Worm (Caenorhabditis elegans) whole organism, L4 larva: Measurements from ENCODE around the gene C50F4.10.

Experiments
- F26F4.8 ChIP-seq: fragments of 200-800 bp; sonication (Bioruptor generic); conservative IDR thresholded peaks from 2 replicates; pipeline ENCODE4 v1.3.6; 2022; ENCODE audit warnings: missing genetic modification characterization, missing compliant biosample characterization
- F37D6.2 ChIP-seq: sonication (generic microtip); optimal IDR thresholded peaks from 2 replicates; lab custom pipeline; 2016; ENCODE audit warnings: mild to moderate bottlenecking, missing genetic modification characterization, missing compliant biosample characterization
- T26A8.4 ChIP-seq: fragments of 200-800 bp; sonication (Bioruptor generic); IDR thresholded peaks from 2 replicates; pipeline ENCODE4 v1.3.6; 2022; ENCODE audit warnings: missing genetic modification characterization, missing compliant biosample characterization
- Y5F2A.4 ChIP-seq: fragments of 200-800 bp; sonication (Bioruptor generic); optimal IDR thresholded peaks from 2 replicates; lab custom pipeline; 2018; ENCODE audit warnings: mild to moderate bottlenecking, missing genetic modification characterization, missing compliant biosample characterization
- Y75B8A.6 ChIP-seq: fragments of 200-800 bp; sonication (Bioruptor generic); IDR thresholded peaks from 2 replicates; pipeline ENCODE4 v1.3.6; 2022; ENCODE audit warnings: missing genetic modification reagents, missing genetic modification characterization, missing compliant biosample characterization
- ZK337.2 ChIP-seq: fragments of 200-800 bp; sonication (Bioruptor generic); IDR thresholded peaks from 2 replicates; pipeline ENCODE4 v1.3.6; 2022; ENCODE audit warnings: missing genetic modification reagents, missing genetic modification characterization, missing compliant biosample characterization
- ZK546.5 ChIP-seq, 2 experiments: sonication (generic microtip); optimal IDR thresholded peaks; 2 replicates each; lab custom pipeline; 2017; ENCODE audit warnings: missing biosample characterization in 2 of 2, missing genetic modification characterization in 2 of 2
- aly-2 ChIP-seq: sonication (generic microtip); optimal IDR thresholded peaks from 2 replicates; lab custom pipeline; 2018; ENCODE audit warnings: missing biosample characterization, missing genetic modification characterization
- ceh-20 ChIP-seq: fragments of 200-800 bp; sonication (Bioruptor generic); IDR thresholded peaks from 2 replicates; pipeline ENCODE4 v1.3.6; 2022; ENCODE audit warnings: missing genetic modification reagents, missing genetic modification characterization, missing compliant biosample characterization
- ceh-82 ChIP-seq: sonication (generic microtip); optimal IDR thresholded peaks from 2 replicates; lab custom pipeline; 2017; ENCODE audit warnings: missing biosample characterization, missing genetic modification characterization
- ces-1 ChIP-seq: fragments of 150-350 bp; sonication (generic microtip); optimal IDR thresholded peaks from 4 replicates; lab custom pipeline; 2014; ENCODE audit warnings: missing biosample characterization, missing genetic modification reagents, missing genetic modification characterization
- ctbp-1 ChIP-seq: fragments of 200-800 bp; sonication (Bioruptor generic); IDR thresholded peaks from 2 replicates; pipeline ENCODE4 v1.3.6; 2022; ENCODE audit warnings: missing genetic modification reagents, missing genetic modification characterization, missing compliant biosample characterization
- daf-16 ChIP-seq, 3 experiments: sonication (generic microtip); optimal IDR thresholded peaks; 2 replicates each; lab custom pipeline; 2016 to 2017; ENCODE audit warnings: missing genetic modification characterization in 3 of 3, missing genetic modification reagents in 3 of 3, mild to moderate bottlenecking in 2 of 3, missing compliant biosample characterization in 2 of 3, missing biosample characterization in 1 of 3, moderate library complexity in 1 of 3
- daf-8 ChIP-seq: fragments of 200-800 bp; sonication (Bioruptor generic); IDR thresholded peaks from 2 replicates; pipeline ENCODE4 v1.3.6; 2022; ENCODE audit warnings: missing genetic modification characterization, missing compliant biosample characterization
- dmd-6 ChIP-seq: fragments of 200-800 bp; sonication (Bioruptor generic); IDR thresholded peaks from 2 replicates; pipeline ENCODE4 v1.3.6; 2022; ENCODE audit warnings: missing genetic modification reagents, missing genetic modification characterization, missing compliant biosample characterization
- dmd-8 ChIP-seq: fragments of 200-800 bp; sonication (Bioruptor generic); IDR thresholded peaks from 2 replicates; pipeline ENCODE4 v1.3.6; 2022; ENCODE audit warnings: missing genetic modification characterization, missing compliant biosample characterization
- dmd-9 ChIP-seq: fragments of 200-800 bp; sonication (Bioruptor generic); IDR thresholded peaks from 2 replicates; pipeline ENCODE4 v1.3.6; 2022; ENCODE audit warnings: missing genetic modification reagents, missing genetic modification characterization, missing compliant biosample characterization
- dpl-1 ChIP-seq: fragments of 150-350 bp; optimal IDR thresholded peaks from 2 replicates; lab custom pipeline; 2014; ENCODE audit warnings: missing biosample characterization, missing genetic modification reagents, missing genetic modification characterization
- duxl-1 ChIP-seq: sonication (generic microtip); optimal IDR thresholded peaks from 2 replicates; lab custom pipeline; 2016; ENCODE audit warnings: mild to moderate bottlenecking, missing genetic modification characterization, moderate library complexity, missing compliant biosample characterization; ENCODE audit not compliant: poor library complexity
- dve-1 ChIP-seq: sonication (generic microtip); optimal IDR thresholded peaks from 2 replicates; lab custom pipeline; 2017; ENCODE audit warnings: antibody characterized with exemption, mild to moderate bottlenecking, missing genetic modification characterization, missing compliant biosample characterization; ENCODE audit not compliant: insufficient read depth
- egl-43 ChIP-seq: fragments of 200-800 bp; sonication (Bioruptor generic); IDR thresholded peaks from 2 replicates; pipeline ENCODE4 v1.3.6; 2022; ENCODE audit warnings: missing genetic modification reagents, missing genetic modification characterization, missing compliant biosample characterization
- fkh-10 ChIP-seq: fragments of 150-350 bp; optimal IDR thresholded peaks from 2 replicates; lab custom pipeline; 2014; ENCODE audit warnings: missing biosample characterization, missing genetic modification reagents, missing genetic modification characterization
- fos-1 ChIP-seq: fragments of 150-350 bp; optimal IDR thresholded peaks from 2 replicates; lab custom pipeline; 2014; ENCODE audit warnings: missing biosample characterization, missing genetic modification characterization
- gei-8 ChIP-seq: fragments of 200-800 bp; sonication (Bioruptor generic); optimal IDR thresholded peaks from 2 replicates; lab custom pipeline; 2018; ENCODE audit warnings: mild to moderate bottlenecking, missing genetic modification characterization, missing compliant biosample characterization
- hlh-11 ChIP-seq: fragments of 200-800 bp; sonication (Bioruptor generic); optimal IDR thresholded peaks from 2 replicates; lab custom pipeline; 2018; ENCODE audit warnings: mild to moderate bottlenecking, missing genetic modification characterization, missing compliant biosample characterization
- lim-7 ChIP-seq: fragments of 200-800 bp; sonication (Bioruptor generic); IDR thresholded peaks from 2 replicates; pipeline ENCODE4 v1.3.6; 2022; ENCODE audit warnings: missing genetic modification characterization, missing compliant biosample characterization
- lin-15B ChIP-seq: fragments of 150-350 bp; sonication (generic microtip); optimal IDR thresholded peaks from 3 replicates; lab custom pipeline; 2014; ENCODE audit warnings: missing biosample characterization, missing genetic modification characterization
- lin-29 ChIP-seq: fragments of 200-800 bp; sonication (Bioruptor generic); IDR thresholded peaks from 2 replicates; pipeline ENCODE4 v1.3.6; 2022; ENCODE audit warnings: missing genetic modification reagents, missing genetic modification characterization, missing compliant biosample characterization
- lsy-2 ChIP-seq, 2 experiments: fragments of 150-350 bp in 1 of 2; sonication (generic microtip) in 1 of 2; optimal IDR thresholded peaks; 2 replicates each; lab custom pipeline; 2014 to 2017; ENCODE audit warnings: missing biosample characterization in 2 of 2, missing genetic modification characterization in 2 of 2
- madf-9 ChIP-seq: fragments of 200-800 bp; sonication (Bioruptor generic); conservative IDR thresholded peaks from 2 replicates; pipeline ENCODE4 v1.3.6; 2022; ENCODE audit warnings: missing genetic modification reagents, missing genetic modification characterization, missing compliant biosample characterization
- mdl-1 ChIP-seq, 2 experiments: fragments of 150-350 bp in 1 of 2; sonication (generic microtip) in 1 of 2; optimal IDR thresholded peaks; 2 replicates each; lab custom pipeline; 2014 to 2017; ENCODE audit warnings: missing biosample characterization in 2 of 2, missing genetic modification characterization in 2 of 2
- mep-1 ChIP-seq: fragments of 150-350 bp; sonication (generic microtip); optimal IDR thresholded peaks from 3 replicates; lab custom pipeline; 2014; ENCODE audit warnings: missing biosample characterization, missing genetic modification characterization
- mes-2 ChIP-seq: sonication (generic microtip); optimal IDR thresholded peaks from 2 replicates; lab custom pipeline; 2016; ENCODE audit warnings: missing genotype, mild to moderate bottlenecking, missing genetic modification characterization, missing compliant biosample characterization; ENCODE audit not compliant: poor library complexity, severe bottlenecking
- nhr-10 ChIP-seq: fragments of 150-350 bp; optimal IDR thresholded peaks from 2 replicates; lab custom pipeline; 2014; ENCODE audit warnings: missing biosample characterization, missing genetic modification characterization
- nhr-102 ChIP-seq: sonication (generic microtip); optimal IDR thresholded peaks from 2 replicates; lab custom pipeline; 2016; ENCODE audit warnings: mild to moderate bottlenecking, missing genetic modification characterization, moderate library complexity, missing compliant biosample characterization
- nhr-11 ChIP-seq: fragments of 150-350 bp; optimal IDR thresholded peaks from 2 replicates; lab custom pipeline; 2014; ENCODE audit warnings: missing biosample characterization, missing genetic modification characterization
- nhr-111 ChIP-seq: fragments of 200-800 bp; sonication (Bioruptor generic); optimal IDR thresholded peaks from 2 replicates; lab custom pipeline; 2018; ENCODE audit warnings: mild to moderate bottlenecking, missing genetic modification characterization, missing compliant biosample characterization
- nhr-28 ChIP-seq: fragments of 150-350 bp; optimal IDR thresholded peaks from 2 replicates; lab custom pipeline; 2014; ENCODE audit warnings: missing biosample characterization, missing genetic modification characterization
- nhr-76 ChIP-seq: fragments of 150-350 bp; optimal IDR thresholded peaks from 2 replicates; lab custom pipeline; 2014; ENCODE audit warnings: missing biosample characterization, missing genetic modification characterization
- rbr-2 ChIP-seq: sonication (generic microtip); optimal IDR thresholded peaks from 2 replicates; lab custom pipeline; 2016; ENCODE audit warnings: missing genotype, missing genetic modification characterization, missing compliant biosample characterization
- saeg-2 ChIP-seq: fragments of 200-800 bp; sonication (Bioruptor generic); IDR thresholded peaks from 2 replicates; pipeline ENCODE4 v1.3.6; 2022; ENCODE audit warnings: missing genetic modification reagents, missing genetic modification characterization, missing compliant biosample characterization
- sdz-12 ChIP-seq: fragments of 200-800 bp; sonication (Bioruptor generic); optimal IDR thresholded peaks from 2 replicates; lab custom pipeline; 2018; ENCODE audit warnings: mild to moderate bottlenecking, missing genetic modification characterization, missing compliant biosample characterization
- skn-1 ChIP-seq: fragments of 150-350 bp; optimal IDR thresholded peaks from 2 replicates; lab custom pipeline; 2014; ENCODE audit warnings: missing biosample characterization, missing genetic modification characterization
- snpc-1.2 ChIP-seq: fragments of 200-800 bp; sonication (Bioruptor generic); IDR thresholded peaks from 2 replicates; pipeline ENCODE4 v1.3.6; 2022; ENCODE audit warnings: missing genetic modification reagents, missing genetic modification characterization, missing compliant biosample characterization
- snpc-4 ChIP-seq: fragments of 150-350 bp; optimal IDR thresholded peaks from 2 replicates; lab custom pipeline; 2014; ENCODE audit warnings: missing biosample characterization, missing genetic modification characterization
- unc-130 ChIP-seq: sonication (generic microtip); optimal IDR thresholded peaks from 2 replicates; lab custom pipeline; 2016; ENCODE audit warnings: missing genetic modification reagents, missing genetic modification characterization, missing compliant biosample characterization
- vab-7 ChIP-seq: fragments of 200-800 bp; sonication (Bioruptor generic); IDR thresholded peaks from 2 replicates; pipeline ENCODE4 v1.3.6; 2022; ENCODE audit warnings: missing genetic modification reagents, missing genetic modification characterization, missing compliant biosample characterization
- zfp-3 ChIP-seq: fragments of 200-800 bp; sonication (Bioruptor generic); conservative IDR thresholded peaks from 2 replicates; pipeline ENCODE4 v1.3.6; 2022; ENCODE audit warnings: missing genetic modification reagents, missing genetic modification characterization, missing compliant biosample characterization
- zip-2 ChIP-seq: fragments of 150-350 bp; optimal IDR thresholded peaks from 2 replicates; lab custom pipeline; 2014; ENCODE audit warnings: missing biosample characterization, missing genetic modification characterization

C50F4.10 gene

DNA sequence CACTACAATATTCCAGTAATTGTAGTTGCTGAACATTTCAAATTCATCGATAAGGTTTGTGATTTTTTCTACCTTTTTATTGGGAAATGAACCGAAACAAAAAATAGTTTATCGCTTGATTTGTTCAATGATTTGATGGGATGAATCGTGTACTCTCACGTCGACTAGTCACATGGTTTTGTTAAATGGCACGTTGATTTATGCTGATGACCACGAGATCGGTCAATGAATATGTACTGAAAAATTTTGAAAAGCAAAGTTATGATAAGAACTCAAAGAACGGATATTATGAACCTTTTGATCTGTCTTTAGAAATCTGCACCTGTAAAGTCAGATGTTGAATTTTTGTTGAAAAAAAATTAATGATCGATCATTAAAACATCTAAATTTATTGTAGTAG is 15.1 kb downstream of the C50F4.10 start (continued):
- TF ChIP-seq zfp-3 (GFP tag; lab: Robert Waterston, UW): no peak
- TF ChIP-seq nhr-102 (tag; lab: Kevin White, UChicago): no peak
- TF ChIP-seq dmd-9 (GFP tag; lab: Robert Waterston, UW): no peak
- TF ChIP-seq hlh-11 (tag; lab: Kevin White, UChicago): peak; percentile 64
- TF ChIP-seq mes-2 (tag; lab: Kevin White, UChicago): no peak
- no peak for TF ChIP-seq lin-15B
- peak; percentile 84 for TF ChIP-seq dmd-6 (GFP tag; lab: Robert Waterston, UW)
- TF ChIP-seq lsy-2 (tag; optimal IDR thresholded peaks at IDR 0.05; lab: Kevin White, UChicago): peak in 1 of 2 experiments; percentile 52
- no peak for TF ChIP-seq skn-1
- no peak for TF ChIP-seq F37D6.2 (tag; lab: Kevin White, UChicago)
- TF ChIP-seq vab-7: no peak
- TF ChIP-seq snpc-4 (tag; lab: Kevin White, UChicago): no peak
- peak; percentile 97 for TF ChIP-seq nhr-28
- peak; percentile 42 for TF ChIP-seq mep-1
- TF ChIP-seq nhr-76 (tag; lab: Kevin White, UChicago): peak; percentile 12
- TF ChIP-seq mdl-1 (tag; optimal IDR thresholded peaks at IDR 0.05; lab: Kevin White, UChicago): peak in 1 of 2 experiments; percentile 65
- TF ChIP-seq ceh-20 (GFP tag; lab: Robert Waterston, UW): peak; percentile 69; the same call in 1 of the 2 replicates
- TF ChIP-seq ZK546.5 (tag; optimal IDR thresholded peaks at IDR 0.05; lab: Kevin White, UChicago): no peak
- TF ChIP-seq duxl-1 (tag; lab: Kevin White, UChicago): no peak

ce11 chrV:9513590-9513989 is 17.8 kb downstream of the C50F4.10 start, which contains the start of gene eif-2Bdelta:
TSS of gene eif-2Bdelta (plus strand) at chrV:9513824.
- TF ChIP-seq zip-2 (tag; lab: Kevin White, UChicago) (no peak), sdz-12 (GFP tag; lab: Kevin White, UChicago) (no peak), unc-130 (GFP tag; lab: Kevin White, UChicago) (no peak), ZK546.5 (tag; optimal IDR thresholded peaks at IDR 0.05; lab: Kevin White, UChicago) (no peak), nhr-28 (no peak), Y5F2A.4 (no peak), nhr-11 (tag; lab: Kevin White, UChicago) (no peak), ZK337.2 (no peak), snpc-1.2 (GFP tag; lab: Robert Waterston, UW) (no peak), dve-1 (tag; lab: Kevin White, UChicago) (peak; percentile 47), nhr-111 (GFP tag; lab: Kevin White, UChicago) (no peak), gei-8 (GFP tag; lab: Kevin White, UChicago) (no peak), ces-1 (no peak), mep-1 (peak; percentile 36), rbr-2 (tag; lab: Kevin White, UChicago) (peak; percentile 45), fos-1 (tag; lab: Kevin White, UChicago) (no peak), dpl-1 (GFP tag; lab: Kevin White, UChicago) (peak; percentile 69), madf-9 (GFP tag; lab: Robert Waterston, UW) (no peak), mes-2 (tag; lab: Kevin White, UChicago) (peak; percentile 60), lim-7 (GFP tag; lab: Robert Waterston, UW) (no peak), F26F4.8 (GFP tag; lab: Robert Waterston, UW) (no peak), aly-2 (no peak), zfp-3 (GFP tag; lab: Robert Waterston, UW) (no peak), lin-29 (GFP tag; lab: Robert Waterston, UW) (no peak), duxl-1 (tag; lab: Kevin White, UChicago) (peak; percentile 7), lin-15B (no peak), ceh-82 (tag; lab: Kevin White, UChicago) (no peak), daf-16 (GFP tag; optimal IDR thresholded peaks at IDR 0.05; lab: Kevin White, UChicago) (no peak), daf-16 (tag; optimal IDR thresholded peaks at IDR 0.05; lab: Kevin White, UChicago) (peak; percentile 46), snpc-4 (tag; lab: Kevin White, UChicago) (no peak), saeg-2 (GFP tag; lab: Robert Waterston, UW) (no peak), egl-43 (GFP tag; lab: Robert Waterston, UW) (no peak), daf-8 (GFP tag; lab: Robert Waterston, UW) (no peak), Y75B8A.6 (GFP tag; lab: Robert Waterston, UW) (no peak), T26A8.4 (GFP tag; lab: Robert Waterston, UW) (no peak), nhr-10 (tag; lab: Kevin White, UChicago) (no peak), ctbp-1 (GFP tag; lab: Robert Waterston, UW) (no peak), dmd-8 (GFP tag; lab: Robert Waterston, UW) (no peak), fkh-10 (GFP tag; lab: Kevin White, UChicago) (no peak)
